Fruit fly (Drosophila melanogaster) whole organism: ENCODE results near the gene NPFR.

Experiments used
- CG8478 ChIP-seq: fragments of >200 bp; optimal IDR thresholded peaks from 2 replicates; lab custom pipeline; 2018; ENCODE audit warnings: inconsistent platforms
- psq ChIP-seq: fragments of >200 bp; optimal IDR thresholded peaks from 2 replicates; lab custom pipeline; 2017

DNA sequence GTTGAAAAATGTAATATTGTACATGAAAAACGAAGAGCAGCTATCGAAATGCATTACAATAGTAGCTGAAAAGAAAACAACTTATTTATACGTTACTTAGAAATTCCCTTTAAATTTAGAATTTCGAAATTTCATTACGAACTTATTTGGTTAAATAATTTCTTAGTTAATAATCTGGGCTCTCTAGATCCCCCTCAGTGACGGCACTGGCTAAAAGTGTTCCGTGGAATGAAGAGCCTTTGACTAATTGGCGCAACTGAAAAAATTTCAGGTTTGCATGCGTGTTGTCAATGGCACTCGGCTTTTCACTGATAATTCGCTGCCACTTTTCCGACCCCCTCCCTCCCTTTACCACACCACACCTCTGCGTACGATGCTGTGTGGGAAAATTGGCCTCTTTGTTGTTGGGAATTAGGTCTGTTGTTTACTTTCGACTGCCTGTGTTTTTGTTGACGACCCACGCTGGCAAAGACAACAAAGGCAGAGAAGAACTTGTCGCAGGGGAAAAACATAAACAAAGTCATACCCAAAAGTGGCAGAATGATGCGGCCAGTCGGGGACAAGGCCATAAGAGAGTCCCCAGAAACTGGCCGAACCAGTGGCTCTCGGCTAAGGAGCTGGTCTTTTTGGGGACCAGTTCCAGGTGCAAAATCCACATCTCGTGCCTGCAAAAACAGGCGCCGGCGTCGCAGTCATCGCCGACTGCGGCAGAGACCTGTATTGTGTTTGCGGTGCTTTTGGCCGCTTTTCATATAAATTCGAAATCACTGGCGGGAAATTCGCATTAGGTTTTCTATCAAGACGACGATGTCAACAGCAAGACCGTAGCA, 28.2 kb downstream of the NPFR start, which contains the start of gene Osi3:
- TF ChIP-seq psq (lab: Kevin White, UChicago) (no peak), CG8478 (lab: Kevin White, UChicago) (no peak)
